Worm (Caenorhabditis elegans) whole organism, early embryonic: Measurements from ENCODE around the gene lips-1.

ENCODE experiments used
- B0310.2 ChIP-seq: sonication (generic microtip); optimal IDR thresholded peaks from 2 replicates; lab custom pipeline; 2016; ENCODE audit warnings: mild to moderate bottlenecking, missing genetic modification characterization, missing compliant biosample characterization
- aly-1 ChIP-seq: sonication (generic microtip); optimal IDR thresholded peaks from 2 replicates; lab custom pipeline; 2016; ENCODE audit warnings: missing genetic modification characterization, missing compliant biosample characterization
- ama-1 ChIP-seq: fragments of 150-350 bp; optimal IDR thresholded peaks from 2 replicates; lab custom pipeline; 2014
- ceh-13 ChIP-seq: fragments of 200-800 bp; sonication (Bioruptor generic); optimal IDR thresholded peaks from 2 replicates; lab custom pipeline; 2018; ENCODE audit warnings: mild to moderate bottlenecking, missing genetic modification characterization, missing compliant biosample characterization
- ets-7 ChIP-seq: sonication (generic microtip); optimal IDR thresholded peaks from 2 replicates; lab custom pipeline; 2016; ENCODE audit warnings: missing genotype, missing genetic modification characterization, missing compliant biosample characterization
- hnd-1 ChIP-seq: sonication (generic microtip); optimal IDR thresholded peaks from 2 replicates; lab custom pipeline; 2016; ENCODE audit warnings: missing genetic modification characterization, missing compliant biosample characterization
- tbx-37 ChIP-seq: fragments of 200-800 bp; sonication (Bioruptor generic); conservative IDR thresholded peaks from 2 replicates; pipeline ENCODE4 v1.3.6; 2022; ENCODE audit warnings: missing genetic modification reagents, missing genetic modification characterization, missing compliant biosample characterization

- TF ChIP-seq ets-7 (no peak), B0310.2 (tag; lab: Kevin White, UChicago) (no peak), ceh-13 (no peak), aly-1 (tag; lab: Kevin White, UChicago) (no peak), ama-1 (lab: Kevin White, UChicago) (no peak), tbx-37 (GFP tag; lab: Robert Waterston, UW) (no peak), hnd-1 (no peak)
Observed at ce11 chrX:12472232-12472631, 20.3 kb upstream of the lips-1 start.
